Fruit fly (Drosophila melanogaster) whole organism, wandering third instar larva: ENCODE measurements around the gene Ugt37E1.

Experiments used
- CG9705 ChIP-seq: fragments of 200-800 bp; sonication (Bioruptor generic); optimal IDR thresholded peaks from 2 replicates; lab custom pipeline; 2018; ENCODE audit warnings: missing biosample characterization, mild to moderate bottlenecking, missing genetic modification characterization
- Hr78 ChIP-seq: fragments of >200 bp; optimal IDR thresholded peaks from 2 replicates; lab custom pipeline; 2017; ENCODE audit warnings: missing biosample characterization, missing genetic modification characterization
- br ChIP-seq: fragments of 200-800 bp; sonication (Bioruptor generic); optimal IDR thresholded peaks from 2 replicates; lab custom pipeline; 2016; ENCODE audit warnings: missing biosample characterization, missing genetic modification characterization
- fru ChIP-seq: fragments of 200-800 bp; sonication (Bioruptor generic); optimal IDR thresholded peaks from 3 replicates; lab custom pipeline; 2016; ENCODE audit warnings: missing biosample characterization, mild to moderate bottlenecking, missing genetic modification characterization
- h ChIP-seq: fragments of 200-800 bp; sonication (Bioruptor generic); optimal IDR thresholded peaks from 3 replicates; lab custom pipeline; 2016; ENCODE audit warnings: missing biosample characterization, mild to moderate bottlenecking, missing genetic modification characterization
- lola ChIP-seq: fragments of >200 bp; optimal IDR thresholded peaks from 2 replicates; lab custom pipeline; 2017; ENCODE audit warnings: missing biosample characterization, missing genetic modification characterization
- pan ChIP-seq: fragments of >200 bp; optimal IDR thresholded peaks from 2 replicates; lab custom pipeline; 2017
- tai ChIP-seq: sonication (Bioruptor generic); optimal IDR thresholded peaks from 2 replicates; lab custom pipeline; 2016; ENCODE audit warnings: missing biosample characterization, missing genetic modification characterization

dm6 chr2L:16752340-16752739 is 44.1 kb upstream of the Ugt37E1 start:
- no peak for TF ChIP-seq br (GFP tag; lab: Kevin White, UChicago)
- no peak for TF ChIP-seq pan (lab: Kevin White, UChicago)
- no peak for TF ChIP-seq tai (GFP tag; lab: Kevin White, UChicago)
- TF ChIP-seq fru (GFP tag; lab: Kevin White, UChicago) = no peak
- no peak for TF ChIP-seq lola (GFP tag; lab: Kevin White, UChicago)
- TF ChIP-seq Hr78 = no peak
- TF ChIP-seq CG9705 (GFP tag; lab: Kevin White, UChicago) = no peak
- TF ChIP-seq h (GFP tag; lab: Kevin White, UChicago) = no peak
